Fruit fly (Drosophila melanogaster) whole organism, pupa: ENCODE data around the gene CG4957.

Source experiments
- CG10348 ChIP-seq: fragments of 200-800 bp; sonication (Bioruptor generic); IDR thresholded peaks from 2 replicates; pipeline ENCODE4 v1.3.6; 2022; ENCODE audit warnings: missing biosample characterization, missing genetic modification characterization
- CG12605 ChIP-seq: fragments of 200-800 bp; sonication (Bioruptor generic); IDR thresholded peaks from 2 replicates; pipeline ENCODE4 v1.3.6; 2022; ENCODE audit warnings: missing biosample characterization, missing genetic modification characterization
- CG13204 ChIP-seq: fragments of 200-800 bp; sonication (Bioruptor generic); optimal IDR thresholded peaks from 2 replicates; lab custom pipeline; 2018; ENCODE audit warnings: missing biosample characterization, mild to moderate bottlenecking, missing genetic modification characterization, moderate library complexity
- CG14655 ChIP-seq: fragments of 200-800 bp; sonication (Bioruptor generic); optimal IDR thresholded peaks from 3 replicates; lab custom pipeline; 2017; ENCODE audit warnings: mild to moderate bottlenecking, missing biosample characterization, missing genetic modification reagents, missing genetic modification characterization
- CG15710 ChIP-seq: fragments of 200-800 bp; sonication (Bioruptor generic); optimal IDR thresholded peaks from 2 replicates; lab custom pipeline; 2018; ENCODE audit warnings: missing biosample characterization, mild to moderate bottlenecking, missing genetic modification characterization, moderate library complexity
- CG17806 ChIP-seq: fragments of 200-800 bp; sonication (Bioruptor generic); optimal IDR thresholded peaks from 2 replicates; lab custom pipeline; 2018; ENCODE audit warnings: missing biosample characterization, mild to moderate bottlenecking, missing genetic modification characterization, moderate library complexity
- CG32121 ChIP-seq: fragments of 200-800 bp; sonication (Bioruptor generic); IDR thresholded peaks from 2 replicates; pipeline ENCODE4 v1.3.6; 2022; ENCODE audit warnings: missing biosample characterization, missing genetic modification characterization
- CG34367 ChIP-seq: fragments of 200-800 bp; sonication (Bioruptor generic); optimal IDR thresholded peaks from 2 replicates; lab custom pipeline; 2018; ENCODE audit warnings: missing biosample characterization, mild to moderate bottlenecking, missing genetic modification characterization
- CG4496 ChIP-seq: fragments of 200-800 bp; sonication (Bioruptor generic); IDR thresholded peaks from 3 replicates; pipeline ENCODE4 v1.3.6; 2022; ENCODE audit warnings: missing biosample characterization, missing genetic modification characterization
- CG8159 ChIP-seq: fragments of 200-800 bp; sonication (Bioruptor generic); optimal IDR thresholded peaks from 3 replicates; lab custom pipeline; 2018; ENCODE audit warnings: missing biosample characterization, mild to moderate bottlenecking, missing genetic modification characterization, moderate library complexity
- CG8301 ChIP-seq: fragments of 200-800 bp; sonication (Bioruptor generic); optimal IDR thresholded peaks from 2 replicates; lab custom pipeline; 2018; ENCODE audit warnings: missing biosample characterization, mild to moderate bottlenecking, missing genetic modification characterization
- CG9948 ChIP-seq: fragments of 200-800 bp; sonication (Bioruptor generic); optimal IDR thresholded peaks from 2 replicates; lab custom pipeline; 2018; ENCODE audit warnings: missing biosample characterization, mild to moderate bottlenecking, missing genetic modification characterization, moderate library complexity
- D1 ChIP-seq: fragments of 200-800 bp; sonication (Bioruptor generic); optimal IDR thresholded peaks from 2 replicates; lab custom pipeline; 2018; ENCODE audit warnings: missing biosample characterization, mild to moderate bottlenecking, missing genetic modification characterization, moderate library complexity
- EcR ChIP-seq: fragments of 200-800 bp; sonication (Bioruptor generic); optimal IDR thresholded peaks from 3 replicates; lab custom pipeline; 2019; ENCODE audit warnings: missing biosample characterization, missing genetic modification characterization, mild to moderate bottlenecking, moderate library complexity, missing genetic modification reagents
- Ets98B ChIP-seq: fragments of 200-800 bp; sonication (Bioruptor generic); IDR thresholded peaks from 2 replicates; pipeline ENCODE4 v1.3.6; 2022; ENCODE audit warnings: missing biosample characterization, missing genetic modification characterization
- Pif1A ChIP-seq: fragments of 200-800 bp; sonication (Bioruptor generic); optimal IDR thresholded peaks from 3 replicates; lab custom pipeline; 2016; ENCODE audit warnings: missing biosample characterization, missing genetic modification characterization
- Pif1B ChIP-seq: fragments of 200-800 bp; sonication (Bioruptor generic); optimal IDR thresholded peaks from 3 replicates; lab custom pipeline; 2016; ENCODE audit warnings: missing biosample characterization, missing genetic modification characterization
- Snoo ChIP-seq: fragments of 200-800 bp; sonication (Bioruptor generic); optimal IDR thresholded peaks from 3 replicates; lab custom pipeline; 2017; ENCODE audit warnings: missing biosample characterization, mild to moderate bottlenecking, missing genetic modification characterization, inconsistent platforms
- fd96Ca ChIP-seq: fragments of 200-800 bp; sonication (Bioruptor generic); IDR thresholded peaks from 3 replicates; pipeline ENCODE4 v1.3.6; 2022; ENCODE audit warnings: missing biosample characterization, missing genetic modification characterization
- gl ChIP-seq: fragments of 200-800 bp; sonication (Bioruptor generic); optimal IDR thresholded peaks from 2 replicates; lab custom pipeline; 2018; ENCODE audit warnings: missing biosample characterization, mild to moderate bottlenecking, missing genetic modification characterization
- rn ChIP-seq: fragments of 200-800 bp; sonication (Bioruptor generic); IDR thresholded peaks from 2 replicates; pipeline ENCODE4 v1.3.6; 2022; ENCODE audit warnings: missing biosample characterization, missing genetic modification characterization

Gene CG4957

dm6 chr2L:10263830-10264634 lies 4.6 kb upstream of the CG4957 start, which contains the start of gene REPTOR-BP:
Gene REPTOR-BP, plus strand, starts transcription at chr2L:10264125.
- TF ChIP-seq fd96Ca (GFP tag; lab: Robert Waterston, UW) (no peak), Snoo (tag; lab: Kevin White, UChicago) (peak; percentile 8)

- no peak for TF ChIP-seq EcR (GFP tag; lab: Kevin White, UChicago)
- TF ChIP-seq CG12605 (GFP tag; lab: Robert Waterston, UW): no peak
- no peak for TF ChIP-seq CG4496 (GFP tag; lab: Robert Waterston, UW)
- no peak for TF ChIP-seq rn (GFP tag; lab: Robert Waterston, UW)
- no peak for TF ChIP-seq CG17806 (tag; lab: Kevin White, UChicago)
- no peak for TF ChIP-seq Ets98B
- no peak for TF ChIP-seq CG32121 (GFP tag; lab: Robert Waterston, UW)
- TF ChIP-seq CG8159 (tag; lab: Kevin White, UChicago): no peak
- no peak for TF ChIP-seq Pif1A (GFP tag; lab: Kevin White, UChicago)
- no peak for TF ChIP-seq Pif1B (GFP tag; lab: Kevin White, UChicago)
- TF ChIP-seq CG8301: no peak
- no peak for TF ChIP-seq CG10348 (GFP tag; lab: Robert Waterston, UW)
- TF ChIP-seq gl (tag; lab: Kevin White, UChicago): no peak
- no peak for TF ChIP-seq CG15710
- TF ChIP-seq fd96Ca (GFP tag; lab: Robert Waterston, UW): no peak
- TF ChIP-seq CG13204 (GFP tag; lab: Kevin White, UChicago): no peak
- no peak for TF ChIP-seq CG9948 (tag; lab: Kevin White, UChicago)
Observed at dm6 chr2L:10265129-10265528, 3.5 kb upstream of the CG4957 start, which contains the start of gene Mob3. Gene Mob3, plus strand, starts transcription at chr2L:10265336.

dm6 chr2L:10266511-10266910 lies 2.2 kb upstream of the CG4957 start, which contains the start of gene CG4953:
Gene CG4953, plus strand, starts transcription at chr2L:10266703.
- TF ChIP-seq EcR (GFP tag; lab: Kevin White, UChicago) (no peak), Pif1B (GFP tag; lab: Kevin White, UChicago) (no peak), Pif1A (GFP tag; lab: Kevin White, UChicago) (no peak), CG9948 (tag; lab: Kevin White, UChicago) (no peak), CG14655 (no peak), CG12605 (GFP tag; lab: Robert Waterston, UW) (no peak), CG8159 (tag; lab: Kevin White, UChicago) (no peak), fd96Ca (GFP tag; lab: Robert Waterston, UW) (no peak), rn (GFP tag; lab: Robert Waterston, UW) (no peak), D1 (tag; lab: Kevin White, UChicago) (no peak), CG13204 (GFP tag; lab: Kevin White, UChicago) (no peak), CG32121 (GFP tag; lab: Robert Waterston, UW) (no peak), CG17806 (tag; lab: Kevin White, UChicago) (no peak), Snoo (tag; lab: Kevin White, UChicago) (no peak), Ets98B (no peak)
- TF ChIP-seq, all 21 proteins: peak for 0

dm6 chr2L:10269854-10270253 lies 1.2 kb downstream of the CG4957 start, which contains the start of gene Mulk:
Gene Mulk, plus strand, starts transcription at chr2L:10270051.
- no peak for TF ChIP-seq CG9948 (tag; lab: Kevin White, UChicago)
- TF ChIP-seq CG4496 (GFP tag; lab: Robert Waterston, UW): no peak
- TF ChIP-seq gl (tag; lab: Kevin White, UChicago): no peak
- no peak for TF ChIP-seq CG15710
- no peak for TF ChIP-seq CG32121 (GFP tag; lab: Robert Waterston, UW)
- TF ChIP-seq CG8301: no peak
- no peak for TF ChIP-seq Pif1A (GFP tag; lab: Kevin White, UChicago)
- TF ChIP-seq CG34367: no peak
- TF ChIP-seq CG14655: no peak
- TF ChIP-seq EcR (GFP tag; lab: Kevin White, UChicago): no peak
- no peak for TF ChIP-seq CG13204 (GFP tag; lab: Kevin White, UChicago)
- TF ChIP-seq CG12605 (GFP tag; lab: Robert Waterston, UW): no peak
- no peak for TF ChIP-seq D1 (tag; lab: Kevin White, UChicago)
- no peak for TF ChIP-seq CG8159 (tag; lab: Kevin White, UChicago)
- TF ChIP-seq, all 21 proteins: peak for 0

DNA sequence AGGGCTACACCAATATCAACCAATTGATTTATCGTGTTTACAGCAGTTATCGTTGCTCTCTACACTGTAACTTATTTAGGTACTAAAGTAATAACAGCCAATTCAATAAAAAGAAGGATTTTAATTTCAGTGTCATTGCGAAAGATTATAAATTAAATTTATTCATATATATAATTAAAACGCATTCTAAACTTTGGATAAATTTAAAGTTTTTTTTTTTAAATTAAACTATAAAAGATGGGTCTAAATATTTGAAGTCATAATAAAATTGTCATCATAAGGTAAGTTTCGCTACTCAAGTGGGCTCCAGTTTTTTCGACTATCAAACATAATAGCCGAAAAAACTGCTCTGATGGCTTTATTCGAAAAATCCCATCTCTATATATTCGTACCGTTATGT lies 3.6 kb downstream of the CG4957 start, which contains the start of gene trk:
TSS of gene trk (minus strand) at position 101 of the 400 bp plus-strand sequence.
- TF ChIP-seq gl (tag; lab: Kevin White, UChicago) (no peak), Pif1A (GFP tag; lab: Kevin White, UChicago) (no peak), CG9948 (tag; lab: Kevin White, UChicago) (no peak), CG14655 (no peak), CG12605 (GFP tag; lab: Robert Waterston, UW) (no peak), CG8301 (no peak)

- TF ChIP-seq gl (tag; lab: Kevin White, UChicago) (no peak), rn (GFP tag; lab: Robert Waterston, UW) (no peak), Snoo (tag; lab: Kevin White, UChicago) (peak; percentile 45), CG9948 (tag; lab: Kevin White, UChicago) (no peak), CG12605 (GFP tag; lab: Robert Waterston, UW) (peak; percentile 64), CG17806 (tag; lab: Kevin White, UChicago) (peak; percentile 75), CG32121 (GFP tag; lab: Robert Waterston, UW) (peak; percentile 64), CG4496 (GFP tag; lab: Robert Waterston, UW) (peak; percentile 67; the same call in 2 of the 3 replicates), CG15710 (peak; percentile 37)
Observed at dm6 chr2L:10276436-10276835, 7.8 kb downstream of the CG4957 start.
